Worm (Caenorhabditis elegans): Measurements from ENCODE around the gene F56D6.12.

DNA sequence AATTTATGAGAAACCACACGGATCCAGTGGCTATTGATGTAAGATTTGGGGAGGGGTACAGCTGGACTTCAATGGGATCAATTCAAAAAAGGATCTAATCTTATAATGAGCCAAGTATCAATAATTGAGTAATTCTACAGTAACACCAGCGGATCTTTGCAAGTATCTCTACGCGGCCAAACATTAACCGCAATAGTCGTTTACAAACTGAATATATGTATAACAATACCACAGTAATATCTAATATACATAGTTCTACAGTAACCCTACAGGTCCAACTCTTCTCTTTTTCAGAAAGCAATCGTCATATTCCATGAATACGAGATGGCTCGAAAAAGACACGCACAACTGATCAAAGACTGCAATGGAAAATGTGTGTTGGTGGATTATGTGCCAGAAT is 15.9 kb upstream of the F56D6.12 start, which contains the start of gene F56D6.9:
- no peak for TF ChIP-seq mep-1 (tag; optimal IDR thresholded peaks at IDR 0.05)
- TF ChIP-seq unc-62 (GFP tag; optimal IDR thresholded peaks at IDR 0.05): no peak
- TF ChIP-seq ztf-11 (tag; optimal IDR thresholded peaks at IDR 0.05): no peak
- TF ChIP-seq nhr-12 (tag; optimal IDR thresholded peaks at IDR 0.05): no peak
- TF ChIP-seq tbx-8 (GFP tag; optimal IDR thresholded peaks at IDR 0.05): no peak
- TF ChIP-seq snpc-4 (tag; optimal IDR thresholded peaks at IDR 0.05): no peak
- no peak for TF ChIP-seq nhr-2 (tag; optimal IDR thresholded peaks at IDR 0.05)
- TF ChIP-seq lsy-2 (tag; optimal IDR thresholded peaks at IDR 0.05): no peak
- no peak for TF ChIP-seq blmp-1 (tag; optimal IDR thresholded peaks at IDR 0.05)
- TF ChIP-seq ces-1 (GFP tag; optimal IDR thresholded peaks at IDR 0.05): no peak
- TF ChIP-seq lin-13 (tag; optimal IDR thresholded peaks at IDR 0.05): no peak
- TF ChIP-seq pha-4 (tag; optimal IDR thresholded peaks at IDR 0.05): no peak
- no peak for TF ChIP-seq nhr-237 (tag; optimal IDR thresholded peaks at IDR 0.05)

Measured in whole organism, mixed stage, embryonic.